Fruit fly (Drosophila melanogaster): ENCODE data around the gene Pdp1.

The Pdp1 gene

dm6 chr3L:7807552-7808402 lies 59.4 kb downstream of the Pdp1 start:
- TF ChIP-seq CG8478 (optimal IDR thresholded peaks at IDR 0.05) (no peak), CTCF (optimal IDR thresholded peaks at IDR 0.05) (no peak)

- TF ChIP-seq CG8478 (optimal IDR thresholded peaks at IDR 0.05) = no peak
- no peak for TF ChIP-seq CTCF (optimal IDR thresholded peaks at IDR 0.05)
Measured at dm6 chr3L:7806503-7807216, 60.5 kb downstream of the Pdp1 start.

- TF ChIP-seq CG8478 (optimal IDR thresholded peaks at IDR 0.05) (no peak), CTCF (optimal IDR thresholded peaks at IDR 0.05) (no peak)
Measured at dm6 chr3L:7805336-7805803, 61.8 kb downstream of the Pdp1 start.

- TF ChIP-seq CTCF (optimal IDR thresholded peaks at IDR 0.05) (no peak), CG8478 (optimal IDR thresholded peaks at IDR 0.05) (no peak)
Measured at dm6 chr3L:7804406-7805327, 62.5 kb downstream of the Pdp1 start.

- TF ChIP-seq CTCF (optimal IDR thresholded peaks at IDR 0.05) (no peak), CG8478 (optimal IDR thresholded peaks at IDR 0.05) (no peak)
Measured at dm6 chr3L:7801308-7801893, 65.8 kb downstream of the Pdp1 start.

- no peak for TF ChIP-seq CG8478 (optimal IDR thresholded peaks at IDR 0.05)
Measured at dm6 chr3L:7792775-7793174, 74.4 kb downstream of the Pdp1 start.

dm6 chr3L:7792249-7792648 lies 74.9 kb downstream of the Pdp1 start:
- no peak for TF ChIP-seq CTCF (optimal IDR thresholded peaks at IDR 0.05)
- TF ChIP-seq CG8478 (optimal IDR thresholded peaks at IDR 0.05) = no peak

dm6 chr3L:7790224-7790623 lies 76.9 kb downstream of the Pdp1 start:
- no peak for TF ChIP-seq CG8478 (optimal IDR thresholded peaks at IDR 0.05)
- no peak for TF ChIP-seq CTCF (optimal IDR thresholded peaks at IDR 0.05)

- TF ChIP-seq CG8478 (optimal IDR thresholded peaks at IDR 0.05) (no peak), CTCF (optimal IDR thresholded peaks at IDR 0.05) (no peak)
Measured at dm6 chr3L:7787788-7788406, 79.3 kb downstream of the Pdp1 start.

- TF ChIP-seq CTCF (optimal IDR thresholded peaks at IDR 0.05) (no peak), CG8478 (optimal IDR thresholded peaks at IDR 0.05) (no peak)
Measured at dm6 chr3L:7786989-7787388, 80.2 kb downstream of the Pdp1 start.

- TF ChIP-seq CTCF (optimal IDR thresholded peaks at IDR 0.05) (no peak), CG8478 (optimal IDR thresholded peaks at IDR 0.05) (no peak)
Measured at dm6 chr3L:7786263-7786662, 80.9 kb downstream of the Pdp1 start.

dm6 chr3L:7783383-7783782 lies 83.8 kb downstream of the Pdp1 start:
- TF ChIP-seq CTCF (optimal IDR thresholded peaks at IDR 0.05) (no peak), CG8478 (optimal IDR thresholded peaks at IDR 0.05) (no peak)

dm6 chr3L:7782051-7782682 lies 85.0 kb downstream of the Pdp1 start:
- no peak for TF ChIP-seq CG8478 (optimal IDR thresholded peaks at IDR 0.05)
- no peak for TF ChIP-seq CTCF (optimal IDR thresholded peaks at IDR 0.05)
